Fruit fly (Drosophila melanogaster): ENCODE results near the gene Rap1.

Rap1 gene

DNA sequence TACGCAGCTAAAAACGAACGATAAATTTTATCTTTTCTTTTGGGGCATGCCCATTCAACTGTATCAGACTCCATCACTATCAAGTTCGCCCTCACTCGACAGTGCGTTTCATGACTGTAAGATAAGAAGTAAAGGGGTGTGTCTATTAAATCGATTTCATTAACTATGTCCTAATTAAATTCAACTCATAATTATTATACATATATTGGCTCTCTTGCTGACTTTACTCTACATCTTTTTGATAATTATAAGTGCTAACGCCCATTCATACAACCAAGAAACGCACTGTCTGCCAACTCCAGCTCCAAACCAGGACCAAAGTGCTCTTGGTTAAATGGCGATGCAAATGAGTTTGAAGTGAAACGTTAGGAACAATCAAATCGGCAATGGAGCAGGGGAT, 6.8 kb upstream of the Rap1 start (continued):
- TF ChIP-seq nmo (GFP tag; optimal IDR thresholded peaks at IDR 0.05), result peak; percentile 15
- TF ChIP-seq fd96Cb (tag; optimal IDR thresholded peaks at IDR 0.05), result peak; percentile 3
- no peak for TF ChIP-seq abd-A (tag; optimal IDR thresholded peaks at IDR 0.05)
- peak; percentile 46 for TF ChIP-seq Meics (GFP tag; optimal IDR thresholded peaks at IDR 0.05)
- peak; percentile 8 for TF ChIP-seq phol (tag; optimal IDR thresholded peaks at IDR 0.05)
- TF ChIP-seq CG18476 (GFP tag; optimal IDR thresholded peaks at IDR 0.05), result no peak
- peak; percentile 66 for TF ChIP-seq Rfx (GFP tag; IDR thresholded peaks at IDR 0.05)
- no peak for TF ChIP-seq cato (GFP tag; optimal IDR thresholded peaks at IDR 0.05; ENCODE audit: borderline replicate concordance)
- TF ChIP-seq CG11504 (tag; optimal IDR thresholded peaks at IDR 0.05), result no peak
- no peak for TF ChIP-seq CG6272 (GFP tag; IDR thresholded peaks at IDR 0.05)
- TF ChIP-seq z (GFP tag; IDR thresholded peaks at IDR 0.05), result 0 out of 3 replicates have a peak, but pooled peaks have one; percentile 14
- TF ChIP-seq ara (GFP tag; IDR thresholded peaks at IDR 0.05), result peak; percentile 48; the same call in 1 of the 2 replicates
- peak; percentile 22 for TF ChIP-seq CG13296 (GFP tag; optimal IDR thresholded peaks at IDR 0.05)
- TF ChIP-seq CG15514 (GFP tag; optimal IDR thresholded peaks at IDR 0.05), result no peak
- peak; percentile 56; the same call in 1 of the 2 replicates for TF ChIP-seq Xrp1 (GFP tag; IDR thresholded peaks at IDR 0.05)
- TF ChIP-seq Optix (GFP tag; IDR thresholded peaks at IDR 0.05), result no peak; the same call in 2 of the 3 replicates
- peak; percentile 64 for TF ChIP-seq CG2712 (tag; optimal IDR thresholded peaks at IDR 0.05)
- no peak for TF ChIP-seq CG12942 (GFP tag; optimal IDR thresholded peaks at IDR 0.05)
- no peak for TF ChIP-seq zen (tag; optimal IDR thresholded peaks at IDR 0.05)
- peak; percentile 31 for TF ChIP-seq CG6683 (GFP tag; optimal IDR thresholded peaks at IDR 0.05)
- peak; percentile 63 for TF ChIP-seq tgo (GFP tag; IDR thresholded peaks at IDR 0.05)
- peak; percentile 37; the same call in 1 of the 3 replicates for TF ChIP-seq Mrtf (GFP tag; IDR thresholded peaks at IDR 0.05)
- no peak for TF ChIP-seq CG15011 (GFP tag; optimal IDR thresholded peaks at IDR 0.05)
- no peak for TF ChIP-seq Aef1 (GFP tag; IDR thresholded peaks at IDR 0.05)
- TF ChIP-seq CG6854 (GFP tag; optimal IDR thresholded peaks at IDR 0.05), result no peak
- peak; percentile 72 for TF ChIP-seq vvl (GFP tag; IDR thresholded peaks at IDR 0.05)
- TF ChIP-seq row (GFP tag; IDR thresholded peaks at IDR 0.05), result peak; percentile 28; the same call in 1 of the 3 replicates
- no peak for TF ChIP-seq Dp (GFP tag; optimal IDR thresholded peaks at IDR 0.05)
- TF ChIP-seq chif (GFP tag; optimal IDR thresholded peaks at IDR 0.05), result no peak
- peak; percentile 67 for TF ChIP-seq dmrt99B (tag; optimal IDR thresholded peaks at IDR 0.05)
- no peak for TF ChIP-seq scrt (GFP tag; optimal IDR thresholded peaks at IDR 0.05)
- TF ChIP-seq CG11456 (GFP tag; IDR thresholded peaks at IDR 0.05), result 0 out of 3 replicates have a peak, but pooled peaks have one; percentile 27
- no peak for TF ChIP-seq fd64A (GFP tag; optimal IDR thresholded peaks at IDR 0.05)
- TF ChIP-seq Lpt (GFP tag; optimal IDR thresholded peaks at IDR 0.05), result no peak
- no peak for TF ChIP-seq CG8944 (GFP tag; optimal IDR thresholded peaks at IDR 0.05)
- peak; percentile 50 for TF ChIP-seq CG1233 (GFP tag; optimal IDR thresholded peaks at IDR 0.05)

DNA sequence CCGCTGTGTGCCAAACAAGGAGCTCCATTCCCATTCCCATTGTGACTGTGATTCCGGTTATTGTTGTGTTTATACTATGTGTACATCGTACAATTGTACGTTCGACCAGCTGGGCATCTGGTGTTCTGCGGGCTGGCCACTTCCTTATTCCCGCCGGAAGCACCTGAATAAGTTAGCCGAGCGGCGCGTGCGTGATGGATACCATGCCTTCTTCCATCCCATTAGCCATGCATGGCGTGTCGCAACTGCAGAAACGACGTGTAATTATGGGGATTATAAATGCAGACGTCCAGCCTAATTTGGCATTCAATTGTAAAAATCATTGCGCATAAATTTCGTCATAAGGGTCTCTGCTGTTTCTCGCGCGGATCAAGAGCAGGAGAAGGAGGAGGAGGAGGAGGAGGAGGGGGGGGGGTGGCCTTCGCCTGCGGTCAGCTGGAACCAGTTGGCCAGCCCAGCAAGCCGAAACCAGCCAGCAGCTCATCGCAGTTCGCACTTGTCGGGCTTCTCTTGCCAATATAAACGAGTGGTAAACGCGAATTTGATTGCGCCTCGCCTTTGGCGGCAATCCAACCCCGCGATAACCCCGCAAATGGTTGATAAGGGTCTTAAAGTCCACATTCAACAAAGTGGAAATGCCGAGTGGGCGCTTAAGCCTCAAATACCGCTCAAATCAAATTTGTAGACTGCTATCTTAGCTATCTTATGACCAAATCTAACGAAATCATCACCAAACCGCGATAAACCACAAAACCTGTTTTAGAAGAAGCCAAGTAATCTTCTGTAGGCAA, 4.2 kb upstream of the Rap1 start:
- TF ChIP-seq Hr78 (GFP tag; optimal IDR thresholded peaks at IDR 0.05), result no peak
- TF ChIP-seq rib (GFP tag; IDR thresholded peaks at IDR 0.05), result peak; percentile 35; the same call in 1 of the 2 replicates
- TF ChIP-seq nom (GFP tag; optimal IDR thresholded peaks at IDR 0.05), result peak; percentile 69
- no peak for TF ChIP-seq pan (optimal IDR thresholded peaks at IDR 0.05)
- TF ChIP-seq pan (GFP tag; optimal IDR thresholded peaks at IDR 0.05 in 1 of 2, IDR thresholded peaks at IDR 0.05 in 1 of 2), result peak in 1 of 2 experiments; percentile 16
- no peak for TF ChIP-seq otp (GFP tag; IDR thresholded peaks at IDR 0.05)
- no peak for TF ChIP-seq usp (GFP tag; optimal IDR thresholded peaks at IDR 0.05)
- no peak for TF ChIP-seq CG6791 (GFP tag; IDR thresholded peaks at IDR 0.05; ENCODE audit: partially characterized antibody)
- TF ChIP-seq CG11504 (tag; optimal IDR thresholded peaks at IDR 0.05), result no peak
- no peak for TF ChIP-seq CG1602 (GFP tag; optimal IDR thresholded peaks at IDR 0.05)
- TF ChIP-seq tio (GFP tag; optimal IDR thresholded peaks at IDR 0.05), result no peak
- no peak for TF ChIP-seq CG17829 (tag; optimal IDR thresholded peaks at IDR 0.05)
- 0 out of 3 replicates have a peak, but pooled peaks have one; percentile 30 for TF ChIP-seq dysf (GFP tag; IDR thresholded peaks at IDR 0.05)
- peak; percentile 14 for TF ChIP-seq CG34376 (GFP tag; optimal IDR thresholded peaks at IDR 0.05)
- TF ChIP-seq Xbp1 (GFP tag; optimal IDR thresholded peaks at IDR 0.05), result no peak
- TF ChIP-seq ci (GFP tag; IDR thresholded peaks at IDR 0.05), result 0 out of 3 replicates have a peak, but pooled peaks have one; percentile 16

All from whole organism, embryonic.